Fruit fly (Drosophila melanogaster) whole organism, embryonic: ENCODE measurements around the gene VhaM9.7-c.

ENCODE experiments used
- Awh ChIP-seq: fragments of 200-800 bp; sonication (Bioruptor generic); IDR thresholded peaks from 2 replicates; pipeline ENCODE4, ENCODE4 v1.3.6; 2022; ENCODE audit warnings: missing biosample characterization, missing genetic modification characterization
- BEAF-32 ChIP-seq: fragments of 200-800 bp; sonication (Bioruptor generic); optimal IDR thresholded peaks from 3 replicates; lab custom pipeline; 2017; ENCODE audit warnings: missing biosample characterization, missing genetic modification characterization, mild to moderate bottlenecking, moderate library complexity, missing genetic modification reagents
- CG1024 ChIP-seq: fragments of 200-800 bp; sonication (Bioruptor generic); IDR thresholded peaks from 2 replicates; pipeline ENCODE4 v1.3.6; 2022; ENCODE audit warnings: missing biosample characterization, missing genetic modification characterization
- CG10654 ChIP-seq: fragments of 200-800 bp; sonication (Bioruptor generic); optimal IDR thresholded peaks from 2 replicates; lab custom pipeline; 2016; ENCODE audit warnings: missing biosample characterization, missing genetic modification characterization
- CG12236 ChIP-seq: fragments of 200-800 bp; sonication (Bioruptor generic); optimal IDR thresholded peaks from 2 replicates; lab custom pipeline; 2016; ENCODE audit warnings: missing biosample characterization, missing genetic modification characterization
- CG13894 ChIP-seq: fragments of 200-800 bp; sonication (Bioruptor generic); optimal IDR thresholded peaks from 3 replicates; lab custom pipeline; 2018; ENCODE audit warnings: missing biosample characterization, mild to moderate bottlenecking, missing genetic modification characterization, moderate library complexity
- CG1529 ChIP-seq: fragments of 200-800 bp; sonication (Bioruptor generic); optimal IDR thresholded peaks from 3 replicates; lab custom pipeline; 2018; ENCODE audit warnings: missing biosample characterization, missing genetic modification characterization
- CG15696 ChIP-seq: fragments of 200-800 bp; sonication (Bioruptor generic); optimal IDR thresholded peaks from 2 replicates; lab custom pipeline; 2019; ENCODE audit warnings: missing biosample characterization, mild to moderate bottlenecking, missing genetic modification characterization, moderate library complexity
- CG1603 ChIP-seq: fragments of 200-800 bp; sonication (Bioruptor generic); optimal IDR thresholded peaks from 2 replicates; lab custom pipeline; 2019; ENCODE audit warnings: missing biosample characterization, mild to moderate bottlenecking, missing genetic modification characterization, moderate library complexity
- CG18476 ChIP-seq: fragments of 200-800 bp; sonication (Bioruptor generic); optimal IDR thresholded peaks from 2 replicates; lab custom pipeline; 2016; ENCODE audit warnings: missing biosample characterization, mild to moderate bottlenecking, missing genetic modification characterization
- CG2875 ChIP-seq: fragments of 200-800 bp; sonication (Bioruptor generic); optimal IDR thresholded peaks from 2 replicates; lab custom pipeline; 2017; ENCODE audit warnings: missing biosample characterization, mild to moderate bottlenecking, missing genetic modification characterization, missing genetic modification reagents
- CG33213 ChIP-seq: fragments of 200-800 bp; sonication (Bioruptor generic); optimal IDR thresholded peaks from 3 replicates; lab custom pipeline; 2016; ENCODE audit warnings: missing biosample characterization, missing genetic modification characterization
- CG3726 ChIP-seq: fragments of 200-800 bp; sonication (Bioruptor generic); IDR thresholded peaks from 3 replicates; pipeline ENCODE4, ENCODE4 v1.3.6; 2022; ENCODE audit warnings: missing biosample characterization, missing genetic modification characterization
- CG3838 ChIP-seq: fragments of 200-800 bp; sonication (Bioruptor generic); optimal IDR thresholded peaks from 3 replicates; lab custom pipeline; 2016; ENCODE audit warnings: missing biosample characterization, missing genetic modification characterization
- CG3847 ChIP-seq: fragments of 200-800 bp; sonication (Bioruptor generic); IDR thresholded peaks from 2 replicates; pipeline ENCODE4 v1.3.6; 2022; ENCODE audit warnings: missing biosample characterization, missing genetic modification characterization
- CG6654 ChIP-seq: fragments of 200-800 bp; sonication (Bioruptor generic); optimal IDR thresholded peaks from 2 replicates; lab custom pipeline; 2017; ENCODE audit warnings: missing biosample characterization, mild to moderate bottlenecking, missing genetic modification characterization
- CG6791 ChIP-seq: fragments of 200-800 bp; sonication (Bioruptor generic); IDR thresholded peaks from 3 replicates; pipeline ENCODE4 v1.3.6; 2022; ENCODE audit warnings: missing biosample characterization, missing genetic modification characterization; ENCODE audit not compliant: partially characterized antibody
- CG6813 ChIP-seq: fragments of 200-800 bp; sonication (Bioruptor generic); optimal IDR thresholded peaks from 2 replicates; lab custom pipeline; 2017; ENCODE audit warnings: missing biosample characterization, missing genetic modification characterization, mild to moderate bottlenecking, moderate library complexity, missing genetic modification reagents
- CG7839 ChIP-seq: fragments of 200-800 bp; sonication (Bioruptor generic); optimal IDR thresholded peaks from 3 replicates; lab custom pipeline; 2018; ENCODE audit warnings: missing biosample characterization, mild to moderate bottlenecking, missing genetic modification characterization, moderate library complexity
- CG8089 ChIP-seq: fragments of 200-800 bp; sonication (Bioruptor generic); optimal IDR thresholded peaks from 3 replicates; lab custom pipeline; 2016; ENCODE audit warnings: missing biosample characterization, missing genetic modification characterization
- CG9215 ChIP-seq: fragments of 200-800 bp; sonication (Bioruptor generic); IDR thresholded peaks from 2 replicates; pipeline ENCODE4 v1.3.6; 2022; ENCODE audit warnings: missing biosample characterization, missing genetic modification characterization
- CkIIα-i1 ChIP-seq: fragments of 200-800 bp; sonication (Bioruptor generic); IDR thresholded peaks from 2 replicates; pipeline ENCODE4 v1.3.6; 2022; ENCODE audit warnings: missing biosample characterization, missing genetic modification characterization
- D ChIP-seq, 2 experiments: fragments of 200-800 bp in 1 of 2; fragments of >200 bp in 1 of 2; sonication (Bioruptor generic) in 1 of 2; optimal IDR thresholded peaks; 2 replicates in 1 of 2; 3 replicates in 1 of 2; lab custom pipeline; 2017; ENCODE audit warnings: mild to moderate bottlenecking in 1 of 2, missing biosample characterization in 1 of 2, missing genetic modification characterization in 1 of 2, missing genetic modification reagents in 1 of 2
- H2.0 ChIP-seq: fragments of 200-800 bp; sonication (Bioruptor generic); IDR thresholded peaks from 2 replicates; pipeline ENCODE4 v1.3.6; 2022; ENCODE audit warnings: missing biosample characterization, missing genetic modification characterization
- HLH54F ChIP-seq: fragments of 200-800 bp; sonication (Bioruptor generic); optimal IDR thresholded peaks from 3 replicates; lab custom pipeline; 2016; ENCODE audit warnings: missing biosample characterization, missing genetic modification characterization
- HLHmδ ChIP-seq: fragments of 200-800 bp; sonication (Bioruptor generic); optimal IDR thresholded peaks from 2 replicates; lab custom pipeline; 2018; ENCODE audit warnings: missing biosample characterization, mild to moderate bottlenecking, missing genetic modification characterization, moderate library complexity
- HmgZ ChIP-seq: fragments of 200-800 bp; sonication (Bioruptor generic); optimal IDR thresholded peaks from 2 replicates; lab custom pipeline; 2018; ENCODE audit warnings: missing biosample characterization, mild to moderate bottlenecking, missing genetic modification characterization
- Hsf ChIP-seq: fragments of 200-800 bp; sonication (Bioruptor generic); optimal IDR thresholded peaks from 3 replicates; lab custom pipeline; 2016; ENCODE audit warnings: missing biosample characterization, missing genetic modification characterization
- Jarid2 ChIP-seq: fragments of 200-800 bp; sonication (Bioruptor generic); optimal IDR thresholded peaks from 3 replicates; lab custom pipeline; 2017; ENCODE audit warnings: mild to moderate bottlenecking, missing biosample characterization, missing genetic modification reagents, missing genetic modification characterization
- Lhr ChIP-seq: fragments of 200-800 bp; sonication (Bioruptor generic); optimal IDR thresholded peaks from 3 replicates; lab custom pipeline; 2017; ENCODE audit warnings: mild to moderate bottlenecking, missing biosample characterization, missing genetic modification reagents, missing genetic modification characterization
- Meics ChIP-seq: fragments of 200-800 bp; sonication (Bioruptor generic); optimal IDR thresholded peaks from 2 replicates; lab custom pipeline; 2017; ENCODE audit warnings: missing biosample characterization, mild to moderate bottlenecking, missing genetic modification characterization
- Mrtf ChIP-seq: fragments of 200-800 bp; sonication (Bioruptor generic); IDR thresholded peaks from 3 replicates; pipeline ENCODE4 v1.3.6; 2022; ENCODE audit warnings: missing biosample characterization, missing genetic modification characterization
- abd-A ChIP-seq: fragments of 200-800 bp; sonication (Bioruptor generic); optimal IDR thresholded peaks from 3 replicates; lab custom pipeline; 2019; ENCODE audit warnings: missing biosample characterization, mild to moderate bottlenecking, missing genetic modification characterization, moderate library complexity
- ap ChIP-seq: fragments of 200-800 bp; sonication (Bioruptor generic); IDR thresholded peaks from 2 replicates; pipeline ENCODE4 v1.3.6; 2022; ENCODE audit warnings: missing biosample characterization, missing genetic modification characterization
- bab2 ChIP-seq: fragments of 200-800 bp; sonication (Bioruptor generic); optimal IDR thresholded peaks from 2 replicates; lab custom pipeline; 2016; ENCODE audit warnings: missing biosample characterization, missing genetic modification characterization
- chinmo ChIP-seq: fragments of 200-800 bp; sonication (Bioruptor generic); IDR thresholded peaks from 4 replicates; pipeline ENCODE4 v1.3.6; 2022; ENCODE audit warnings: missing biosample characterization, missing genetic modification characterization; ENCODE audit not compliant: partially characterized antibody
- cwo ChIP-seq: fragments of 200-800 bp; sonication (Bioruptor generic); optimal IDR thresholded peaks from 3 replicates; lab custom pipeline; 2017; ENCODE audit warnings: missing biosample characterization, missing genetic modification characterization, mild to moderate bottlenecking, moderate library complexity, missing genetic modification reagents
- fd96Cb ChIP-seq: fragments of 200-800 bp; sonication (Bioruptor generic); optimal IDR thresholded peaks from 2 replicates; lab custom pipeline; 2018; ENCODE audit warnings: missing biosample characterization, mild to moderate bottlenecking, missing genetic modification characterization, moderate library complexity
- gcm2 ChIP-seq: fragments of 200-800 bp; sonication (Bioruptor generic); optimal IDR thresholded peaks from 2 replicates; lab custom pipeline; 2016; ENCODE audit warnings: missing biosample characterization, missing genetic modification characterization
- hkb ChIP-seq, 2 experiments: fragments of 200-800 bp in 1 of 2; fragments of >200 bp in 1 of 2; sonication (Bioruptor generic) in 1 of 2; IDR thresholded peaks in 1 of 2; optimal IDR thresholded peaks in 1 of 2; 2 replicates each; pipeline versions ENCODE4 v1.3.6 to Lab custom; 2017 to 2022; ENCODE audit warnings: missing biosample characterization in 1 of 2, missing genetic modification characterization in 1 of 2
- ken ChIP-seq: fragments of 200-800 bp; sonication (Bioruptor generic); IDR thresholded peaks from 3 replicates; pipeline ENCODE4 v1.3.6; 2022; ENCODE audit warnings: missing biosample characterization, missing genetic modification characterization
- luna ChIP-seq: fragments of 200-800 bp; sonication (Bioruptor generic); optimal IDR thresholded peaks from 2 replicates; lab custom pipeline; 2016; ENCODE audit warnings: missing biosample characterization, missing genetic modification characterization
- maf-S ChIP-seq: fragments of 200-800 bp; sonication (Bioruptor generic); optimal IDR thresholded peaks from 2 replicates; lab custom pipeline; 2016; ENCODE audit warnings: missing biosample characterization, missing genetic modification characterization
- odd ChIP-seq: fragments of 200-800 bp; sonication (Bioruptor generic); optimal IDR thresholded peaks from 2 replicates; lab custom pipeline; 2017; ENCODE audit warnings: missing biosample characterization, mild to moderate bottlenecking, missing genetic modification characterization
- shn ChIP-seq: fragments of 200-800 bp; sonication (Bioruptor generic); optimal IDR thresholded peaks from 3 replicates; lab custom pipeline; 2016; ENCODE audit warnings: missing biosample characterization, missing genetic modification characterization
- sim ChIP-seq: fragments of 200-800 bp; sonication (Bioruptor generic); IDR thresholded peaks from 2 replicates; pipeline ENCODE4 v1.3.6; 2022; ENCODE audit warnings: missing biosample characterization, missing genetic modification characterization
- so ChIP-seq: fragments of 200-800 bp; sonication (Bioruptor generic); IDR thresholded peaks from 3 replicates; pipeline ENCODE4 v1.3.6; 2022; ENCODE audit warnings: missing biosample characterization, missing genetic modification characterization
- zfh1 ChIP-seq: fragments of 200-800 bp; sonication (Bioruptor generic); IDR thresholded peaks from 3 replicates; pipeline ENCODE4 v1.3.6; 2022; ENCODE audit warnings: missing biosample characterization, missing genetic modification characterization

The VhaM9.7-c gene

dm6 chr3L:4193730-4194649, 7.3 kb upstream of the VhaM9.7-c start, which contains the start of gene CG43367 (continued):
- TF ChIP-seq CG15696: no peak
- no peak for TF ChIP-seq HLHmδ (GFP tag; lab: Kevin White, UChicago)
- no peak for TF ChIP-seq CG7839 (tag; lab: Kevin White, UChicago)
- no peak for TF ChIP-seq cwo (GFP tag; lab: Kevin White, UChicago)
- TF ChIP-seq Lhr (GFP tag; lab: Kevin White, UChicago): no peak
- no peak for TF ChIP-seq Mrtf
- TF ChIP-seq CkIIα-i1: no peak
- no peak for TF ChIP-seq CG6813 (GFP tag; lab: Kevin White, UChicago)
- peak; percentile 56 for TF ChIP-seq CG3847 (GFP tag; lab: Robert Waterston, UW)
- TF ChIP-seq bab2 (GFP tag; lab: Kevin White, UChicago): no peak
- 0 out of 3 replicates have a peak, but pooled peaks have one; percentile 12 for TF ChIP-seq zfh1 (GFP tag; lab: Robert Waterston, UW)
- TF ChIP-seq sim (GFP tag; lab: Robert Waterston, UW): no peak
- TF ChIP-seq Meics (GFP tag; lab: Kevin White, UChicago): no peak
- TF ChIP-seq CG2875: no peak
- no peak for TF ChIP-seq Jarid2 (GFP tag; lab: Kevin White, UChicago)
- no peak for TF ChIP-seq maf-S (GFP tag; lab: Kevin White, UChicago)
- TF ChIP-seq CG1603: no peak
- no peak for TF ChIP-seq abd-A
- peak; percentile 31; the same call in 1 of the 3 replicates for TF ChIP-seq ken (GFP tag; lab: Robert Waterston, UW)
- TF ChIP-seq shn: no peak
- TF ChIP-seq CG10654 (GFP tag; lab: Kevin White, UChicago): no peak
- TF ChIP-seq gcm2: no peak
- no peak for TF ChIP-seq CG1024
- TF ChIP-seq HmgZ: peak; percentile 45
- TF ChIP-seq CG12236 (GFP tag; lab: Kevin White, UChicago): no peak
- TF ChIP-seq CG3726: no peak
- no peak for TF ChIP-seq CG6654
- no peak for TF ChIP-seq fd96Cb
- no peak for TF ChIP-seq hkb (optimal IDR thresholded peaks at IDR 0.05; lab: Kevin White, UChicago)
- peak; percentile 26; the same call in 1 of the 2 replicates for TF ChIP-seq hkb (GFP tag; IDR thresholded peaks at IDR 0.05; lab: Robert Waterston, UW)
- no peak for TF ChIP-seq CG1529 (GFP tag; lab: Kevin White, UChicago)
- no peak for TF ChIP-seq CG3838 (GFP tag; lab: Kevin White, UChicago)
- no peak for TF ChIP-seq CG13894 (tag; lab: Kevin White, UChicago)
- no peak for TF ChIP-seq D (optimal IDR thresholded peaks at IDR 0.05; lab: Kevin White, UChicago)
- no peak for TF ChIP-seq D (GFP tag; optimal IDR thresholded peaks at IDR 0.05; lab: Kevin White, UChicago)
- TF ChIP-seq CG18476: no peak
- no peak for TF ChIP-seq BEAF-32 (GFP tag; lab: Kevin White, UChicago)
- TF ChIP-seq HLH54F: peak; percentile 18
- TF ChIP-seq Hsf: no peak
- TF ChIP-seq H2.0 (GFP tag; lab: Robert Waterston, UW): no peak
- 0 out of 3 replicates have a peak, but pooled peaks have one; percentile 33 for TF ChIP-seq so (GFP tag; lab: Robert Waterston, UW)
- no peak for TF ChIP-seq CG6791
- no peak for TF ChIP-seq CG9215 (GFP tag; lab: Robert Waterston, UW)
- TF ChIP-seq odd (GFP tag; lab: Kevin White, UChicago): no peak
- no peak for TF ChIP-seq CG33213 (GFP tag; lab: Kevin White, UChicago)
- no peak for TF ChIP-seq chinmo (GFP tag; lab: Robert Waterston, UW)
- TF ChIP-seq ap: no peak
- no peak for TF ChIP-seq Awh
- no peak for TF ChIP-seq CG8089 (GFP tag; lab: Kevin White, UChicago)
- TF ChIP-seq luna (GFP tag; lab: Kevin White, UChicago): no peak
